Worm (Caenorhabditis elegans) whole organism, L4 larva: ENCODE data around the gene Y57G11A.2.
"Not testable (repeated sequence)": the region's sequence is repeated elsewhere in the genome, so short reads cannot be mapped to it uniquely, and the experiment has no call there.

Experiments used
- F26F4.8 ChIP-seq: fragments of 200-800 bp; sonication (Bioruptor generic); conservative IDR thresholded peaks from 2 replicates; pipeline ENCODE4 v1.3.6; 2022; ENCODE audit warnings: missing genetic modification characterization, missing compliant biosample characterization
- F37D6.2 ChIP-seq: sonication (generic microtip); optimal IDR thresholded peaks from 2 replicates; lab custom pipeline; 2016; ENCODE audit warnings: mild to moderate bottlenecking, missing genetic modification characterization, missing compliant biosample characterization
- Y105C5A.15 ChIP-seq: fragments of 200-800 bp; sonication (Bioruptor generic); IDR thresholded peaks from 2 replicates; pipeline ENCODE4 v1.3.6; 2022; ENCODE audit warnings: missing genetic modification characterization, missing compliant biosample characterization
- aha-1 ChIP-seq: fragments of 150-350 bp; peaks from one replicate; lab custom pipeline; 2014; ENCODE audit warnings: missing biosample characterization, missing genetic modification characterization
- ceh-82 ChIP-seq: sonication (generic microtip); optimal IDR thresholded peaks from 2 replicates; lab custom pipeline; 2017; ENCODE audit warnings: missing biosample characterization, missing genetic modification characterization
- ces-1 ChIP-seq: fragments of 150-350 bp; sonication (generic microtip); optimal IDR thresholded peaks from 4 replicates; lab custom pipeline; 2014; ENCODE audit warnings: missing biosample characterization, missing genetic modification reagents, missing genetic modification characterization
- ctbp-1 ChIP-seq: fragments of 200-800 bp; sonication (Bioruptor generic); IDR thresholded peaks from 2 replicates; pipeline ENCODE4 v1.3.6; 2022; ENCODE audit warnings: missing genetic modification reagents, missing genetic modification characterization, missing compliant biosample characterization
- daf-16 ChIP-seq, 3 experiments: sonication (generic microtip); optimal IDR thresholded peaks; 2 replicates each; lab custom pipeline; 2016 to 2017; ENCODE audit warnings: missing genetic modification characterization in 3 of 3, missing genetic modification reagents in 3 of 3, mild to moderate bottlenecking in 2 of 3, missing compliant biosample characterization in 2 of 3, missing biosample characterization in 1 of 3, moderate library complexity in 1 of 3
- daf-19 ChIP-seq: fragments of 200-800 bp; sonication (Bioruptor generic); conservative IDR thresholded peaks from 2 replicates; pipeline ENCODE4 v1.3.6; 2022; ENCODE audit warnings: missing genetic modification characterization, missing compliant biosample characterization
- dmd-6 ChIP-seq: fragments of 200-800 bp; sonication (Bioruptor generic); IDR thresholded peaks from 2 replicates; pipeline ENCODE4 v1.3.6; 2022; ENCODE audit warnings: missing genetic modification reagents, missing genetic modification characterization, missing compliant biosample characterization
- dve-1 ChIP-seq: sonication (generic microtip); optimal IDR thresholded peaks from 2 replicates; lab custom pipeline; 2017; ENCODE audit warnings: antibody characterized with exemption, mild to moderate bottlenecking, missing genetic modification characterization, missing compliant biosample characterization; ENCODE audit not compliant: insufficient read depth
- hlh-11 ChIP-seq: fragments of 200-800 bp; sonication (Bioruptor generic); optimal IDR thresholded peaks from 2 replicates; lab custom pipeline; 2018; ENCODE audit warnings: mild to moderate bottlenecking, missing genetic modification characterization, missing compliant biosample characterization
- hlh-30 ChIP-seq: sonication (generic microtip); optimal IDR thresholded peaks from 2 replicates; lab custom pipeline; 2017; ENCODE audit warnings: antibody characterized with exemption, mild to moderate bottlenecking, missing genetic modification characterization, missing compliant biosample characterization; ENCODE audit not compliant: insufficient read depth
- lin-15B ChIP-seq: fragments of 150-350 bp; sonication (generic microtip); optimal IDR thresholded peaks from 3 replicates; lab custom pipeline; 2014; ENCODE audit warnings: missing biosample characterization, missing genetic modification characterization
- lin-39 ChIP-seq: fragments of 150-350 bp; optimal IDR thresholded peaks from 2 replicates; lab custom pipeline; 2014; ENCODE audit warnings: missing biosample characterization, missing genetic modification reagents, missing genetic modification characterization
- mdl-1 ChIP-seq, 2 experiments: fragments of 150-350 bp in 1 of 2; sonication (generic microtip) in 1 of 2; optimal IDR thresholded peaks; 2 replicates each; lab custom pipeline; 2014 to 2017; ENCODE audit warnings: missing biosample characterization in 2 of 2, missing genetic modification characterization in 2 of 2
- mdt-29 ChIP-seq: fragments of 200-800 bp; sonication (Bioruptor generic); IDR thresholded peaks from 2 replicates; pipeline ENCODE4 v1.3.6; 2022; ENCODE audit warnings: missing genetic modification reagents, missing genetic modification characterization, missing compliant biosample characterization
- nhr-11 ChIP-seq: fragments of 150-350 bp; optimal IDR thresholded peaks from 2 replicates; lab custom pipeline; 2014; ENCODE audit warnings: missing biosample characterization, missing genetic modification characterization
- nhr-28 ChIP-seq: fragments of 150-350 bp; optimal IDR thresholded peaks from 2 replicates; lab custom pipeline; 2014; ENCODE audit warnings: missing biosample characterization, missing genetic modification characterization
- nhr-6 ChIP-seq: fragments of 150-350 bp; optimal IDR thresholded peaks from 2 replicates; lab custom pipeline; 2014; ENCODE audit warnings: missing biosample characterization, missing genetic modification characterization
- nhr-76 ChIP-seq: fragments of 150-350 bp; optimal IDR thresholded peaks from 2 replicates; lab custom pipeline; 2014; ENCODE audit warnings: missing biosample characterization, missing genetic modification characterization
- pha-4 ChIP-seq, 2 experiments: fragments of 150-350 bp in 1 of 2; fragments of 200-800 bp in 1 of 2; sonication (Bioruptor generic) in 1 of 2; IDR thresholded peaks in 1 of 2; optimal IDR thresholded peaks in 1 of 2; 2 replicates each; pipeline versions ENCODE4 v1.3.6 to Lab custom; 2014 to 2022; ENCODE audit warnings: missing genetic modification characterization in 2 of 2, missing genetic modification reagents in 2 of 2, missing biosample characterization in 1 of 2, missing compliant biosample characterization in 1 of 2
- pqm-1 ChIP-seq: sonication (generic microtip); optimal IDR thresholded peaks from 2 replicates; lab custom pipeline; 2017; ENCODE audit warnings: missing biosample characterization, missing genetic modification characterization
- rbr-2 ChIP-seq: sonication (generic microtip); optimal IDR thresholded peaks from 2 replicates; lab custom pipeline; 2016; ENCODE audit warnings: missing genotype, missing genetic modification characterization, missing compliant biosample characterization
- set-16 ChIP-seq: fragments of 200-800 bp; sonication (Bioruptor generic); IDR thresholded peaks from 2 replicates; pipeline ENCODE4 v1.3.6; 2022; ENCODE audit warnings: missing genetic modification reagents, missing genetic modification characterization, missing compliant biosample characterization
- skn-1 ChIP-seq: fragments of 150-350 bp; optimal IDR thresholded peaks from 2 replicates; lab custom pipeline; 2014; ENCODE audit warnings: missing biosample characterization, missing genetic modification characterization
- spr-3 ChIP-seq: fragments of 200-800 bp; sonication (Bioruptor generic); optimal IDR thresholded peaks from 2 replicates; lab custom pipeline; 2018; ENCODE audit warnings: mild to moderate bottlenecking, missing genetic modification characterization, missing compliant biosample characterization
- ztf-11 ChIP-seq: fragments of 150-350 bp; optimal IDR thresholded peaks from 2 replicates; lab custom pipeline; 2014; ENCODE audit warnings: missing biosample characterization, missing genetic modification characterization

Y57G11A.2 gene

DNA sequence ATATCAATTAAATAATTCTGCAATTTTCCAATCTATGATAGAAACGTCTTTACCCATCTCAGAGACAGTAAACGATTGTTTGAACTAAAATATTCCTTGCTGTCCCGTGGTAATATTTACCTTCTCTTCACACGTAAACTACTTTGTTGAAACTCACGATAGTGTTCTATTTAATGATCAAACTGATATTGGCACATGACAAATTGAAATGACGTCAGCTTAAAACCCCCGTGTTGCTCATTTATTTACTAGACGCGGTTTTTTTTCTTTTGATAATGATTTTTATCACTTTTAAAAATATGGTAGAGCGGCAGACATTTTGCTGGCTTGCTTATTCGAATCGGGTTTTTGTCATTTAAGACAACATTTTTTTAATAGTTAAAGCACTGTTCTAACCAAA is 42.4 kb upstream of the Y57G11A.2 start:
- TF ChIP-seq pqm-1 (tag; lab: Kevin White, UChicago) (peak; percentile 36), daf-16 (GFP tag; optimal IDR thresholded peaks at IDR 0.05; lab: Kevin White, UChicago) (no peak), daf-16 (tag; optimal IDR thresholded peaks at IDR 0.05; lab: Kevin White, UChicago) (peak; percentile 85), dve-1 (tag; lab: Kevin White, UChicago) (peak; percentile 73), daf-19 (GFP tag; lab: Robert Waterston, UW) (no peak), nhr-28 (tag; lab: Kevin White, UChicago) (peak; percentile 31), spr-3 (GFP tag; lab: Kevin White, UChicago) (no peak), hlh-30 (tag; lab: Kevin White, UChicago) (peak; percentile 37)

DNA sequence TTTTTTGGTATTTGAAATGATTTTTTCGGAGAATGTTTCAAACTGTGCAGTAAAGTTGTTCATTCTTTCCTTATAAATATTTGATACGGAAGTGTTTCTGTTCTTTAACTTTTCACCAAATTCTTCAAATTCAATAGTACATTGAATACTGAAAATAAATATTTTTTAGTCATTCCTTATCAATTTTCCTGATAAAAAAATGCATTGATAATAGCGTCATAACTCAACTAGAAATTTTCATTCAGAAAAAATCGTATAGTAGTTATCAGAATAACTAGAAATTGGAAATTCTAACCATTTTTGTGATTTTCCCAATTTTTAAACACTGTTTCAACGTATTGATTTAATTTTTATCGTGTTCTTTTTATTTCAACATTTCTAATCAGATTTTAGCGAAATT is 39.9 kb upstream of the Y57G11A.2 start:
- TF ChIP-seq daf-16 (GFP tag; optimal IDR thresholded peaks at IDR 0.05; lab: Kevin White, UChicago): no peak
- peak; percentile 20 for TF ChIP-seq daf-16 (tag; optimal IDR thresholded peaks at IDR 0.05; lab: Kevin White, UChicago)
- TF ChIP-seq hlh-11 (tag; lab: Kevin White, UChicago): no peak
- peak; percentile 50 for TF ChIP-seq pqm-1 (tag; lab: Kevin White, UChicago)
- TF ChIP-seq spr-3 (GFP tag; lab: Kevin White, UChicago): no peak
- TF ChIP-seq nhr-28 (tag; lab: Kevin White, UChicago): peak; percentile 10

DNA sequence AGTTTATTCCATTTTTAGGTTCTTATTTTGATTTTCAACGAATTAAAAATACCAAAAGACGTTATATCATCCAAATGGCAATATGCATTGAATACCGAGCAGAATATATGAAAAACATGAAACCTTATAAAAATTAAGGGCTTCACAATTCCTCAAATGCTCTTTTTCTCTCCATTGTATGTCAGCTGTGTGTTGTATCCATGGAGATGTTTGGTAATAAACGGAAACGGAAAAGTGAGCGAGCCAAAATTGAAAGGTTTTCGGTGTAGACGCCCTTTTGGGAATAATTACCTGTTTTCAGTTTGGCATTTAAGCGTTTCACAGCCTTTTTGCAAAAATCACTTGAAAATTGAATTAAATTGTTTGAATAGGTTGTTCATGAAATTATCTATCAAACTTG is 38.3 kb upstream of the Y57G11A.2 start:
- TF ChIP-seq aha-1 (peak; percentile 54), hlh-30 (tag; lab: Kevin White, UChicago) (no peak), nhr-6 (tag; lab: Kevin White, UChicago) (no peak), Y105C5A.15 (GFP tag; lab: Robert Waterston, UW) (no peak)

DNA sequence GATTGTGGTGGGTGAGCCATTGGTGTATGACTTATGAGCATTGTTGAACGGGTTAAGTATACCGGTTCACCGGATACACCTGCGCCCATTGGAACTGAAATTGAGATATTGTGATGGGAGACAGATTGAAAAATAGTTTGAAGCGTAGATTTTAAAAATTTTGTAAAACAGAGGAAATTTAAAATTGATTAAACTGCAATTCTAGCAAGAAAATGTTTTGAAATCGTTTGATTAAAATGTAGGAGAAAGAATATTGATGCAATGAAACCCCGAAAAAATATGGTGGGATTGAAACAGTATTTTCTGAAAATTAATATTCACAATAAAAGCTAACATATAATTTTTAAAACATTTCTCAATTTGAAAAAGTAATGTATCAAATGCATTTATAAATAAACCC is 35.5 kb upstream of the Y57G11A.2 start, which contains the start of gene Y57G11B.6:
Gene Y57G11B.6, minus strand, starts transcription at position 101 of the 400 bp plus-strand sequence.
- TF ChIP-seq skn-1 (tag; lab: Kevin White, UChicago) (no peak), F37D6.2 (tag; lab: Kevin White, UChicago) (no peak), nhr-76 (no peak), aha-1 (peak; percentile 24)

DNA sequence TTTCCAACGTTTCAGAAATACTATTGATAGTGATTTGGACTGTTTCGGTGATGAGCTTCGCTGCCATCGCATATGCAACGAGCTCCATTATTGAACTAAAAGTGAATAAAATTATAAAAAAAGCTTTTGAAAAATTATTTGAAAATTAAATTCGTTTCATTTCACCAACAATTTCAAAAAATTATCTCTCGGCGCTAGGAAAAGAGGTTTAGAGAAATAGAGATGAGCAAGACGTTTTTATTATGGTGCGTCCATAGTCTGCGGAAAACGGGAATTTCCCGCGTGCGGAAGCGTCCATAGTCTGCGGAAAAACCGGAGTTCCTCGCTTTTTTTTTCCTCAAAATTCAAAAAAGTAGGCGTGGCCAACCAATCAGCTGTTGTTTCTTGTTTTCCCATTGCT is 32.5 kb upstream of the Y57G11A.2 start, which contains the start of gene pals-30:
Gene pals-30, minus strand, starts transcription at position 101 of the 400 bp plus-strand sequence.
- not testable (repeated sequence) for TF ChIP-seq ztf-11, nhr-11, dve-1 (tag; lab: Kevin White, UChicago)
- TF ChIP-seq, all 104 proteins: peak for 0; not testable (repeated sequence) for 104

DNA sequence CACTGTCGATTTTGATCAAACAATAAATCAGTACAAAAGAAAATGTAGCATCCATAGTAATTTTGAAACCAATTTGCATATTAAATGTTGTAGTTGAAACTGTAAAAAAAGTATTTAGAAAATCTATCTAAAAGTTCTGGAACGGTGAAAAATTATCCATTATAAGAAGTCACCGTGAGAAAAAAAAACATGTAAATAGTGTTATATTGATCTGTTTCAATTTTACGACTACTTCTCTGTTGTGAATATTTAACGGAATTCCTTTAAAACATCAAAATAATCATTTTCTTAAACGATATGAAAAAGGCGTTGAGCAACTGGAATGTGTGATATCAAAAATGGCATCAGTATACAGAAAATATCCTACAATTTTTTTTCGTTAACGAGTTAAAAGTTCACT is 30.0 kb upstream of the Y57G11A.2 start, which contains the start of gene T27E7.9:
Gene T27E7.9, minus strand, starts transcription at position 101 of the 400 bp plus-strand sequence.
- TF ChIP-seq mdl-1 (tag; optimal IDR thresholded peaks at IDR 0.05; lab: Kevin White, UChicago): no peak

DNA sequence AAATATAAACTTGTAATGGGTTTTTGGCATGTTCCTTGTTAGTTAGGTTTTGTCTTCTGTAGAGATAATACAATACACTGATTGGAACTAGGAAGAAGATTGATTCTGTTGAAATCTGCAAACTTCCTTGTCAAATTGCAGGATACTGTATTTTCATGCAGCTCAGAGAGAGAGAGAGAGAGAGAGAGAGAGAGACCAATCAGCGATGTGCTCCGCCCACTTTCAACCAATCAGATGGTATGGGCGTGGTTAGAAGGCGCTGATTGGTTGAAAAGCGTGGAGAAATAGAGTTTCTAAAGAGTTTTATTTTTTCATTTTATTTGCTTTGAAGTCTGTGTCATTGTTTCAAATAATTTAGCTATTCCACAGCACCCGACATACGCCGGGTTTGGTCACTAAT is 28.0 kb upstream of the Y57G11A.2 start:
- TF ChIP-seq mdt-29 (GFP tag; lab: Robert Waterston, UW) (no peak), set-16 (GFP tag; lab: Robert Waterston, UW) (no peak), rbr-2 (tag; lab: Kevin White, UChicago) (no peak), ctbp-1 (GFP tag; lab: Robert Waterston, UW) (no peak), lin-39 (tag; lab: Kevin White, UChicago) (no peak), aha-1 (peak; percentile 55)
- TF ChIP-seq, all 104 proteins: peak for 1

DNA sequence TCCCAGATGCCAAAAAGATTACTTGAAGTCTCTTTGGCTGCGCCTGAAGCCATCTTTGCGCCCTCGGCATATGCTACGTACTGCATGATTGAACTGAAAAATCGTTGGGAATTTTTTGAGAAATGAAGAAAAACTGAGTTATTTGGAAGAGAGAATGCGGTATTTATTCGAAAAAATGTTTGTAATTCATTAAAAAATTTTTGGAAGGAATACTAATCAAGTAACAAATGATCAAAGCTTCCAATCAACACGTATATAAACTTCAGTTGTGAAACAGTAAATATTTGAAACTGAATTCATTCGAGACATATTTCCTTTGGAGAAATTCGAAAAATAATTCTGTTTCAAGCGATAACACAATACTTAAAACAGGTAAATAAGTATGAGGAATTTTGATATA is 23.2 kb upstream of the Y57G11A.2 start, which contains the start of gene pals-29:
Gene pals-29, minus strand, starts transcription at position 101 of the 400 bp plus-strand sequence.
- no peak for TF ChIP-seq ces-1 (GFP tag; lab: Kevin White, UChicago)
- TF ChIP-seq F26F4.8 (GFP tag; lab: Robert Waterston, UW): no peak
- no peak for TF ChIP-seq pha-4 (GFP tag; IDR thresholded peaks at IDR 0.05; lab: Robert Waterston, UW)
- no peak for TF ChIP-seq pha-4 (tag; optimal IDR thresholded peaks at IDR 0.05; lab: Kevin White, UChicago)
- no peak for TF ChIP-seq dmd-6 (GFP tag; lab: Robert Waterston, UW)
- no peak for TF ChIP-seq mdt-29 (GFP tag; lab: Robert Waterston, UW)
- TF ChIP-seq ceh-82 (tag; lab: Kevin White, UChicago): no peak
- no peak for TF ChIP-seq lin-15B (tag; lab: Kevin White, UChicago)
